Fruit fly (Drosophila melanogaster) whole organism, prepupa: ENCODE data around the gene par-6.

Experiments used
- Blimp-1 ChIP-seq: fragments of 200-800 bp; sonication (Bioruptor generic); optimal IDR thresholded peaks from 3 replicates; lab custom pipeline; 2017; ENCODE audit warnings: missing biosample characterization, missing genetic modification characterization, mild to moderate bottlenecking, moderate library complexity, missing genetic modification reagents
- CG10631 ChIP-seq: fragments of 200-800 bp; sonication (Bioruptor generic); optimal IDR thresholded peaks from 2 replicates; lab custom pipeline; 2016; ENCODE audit warnings: missing biosample characterization, missing genetic modification characterization
- CG11902 ChIP-seq: fragments of 200-800 bp; sonication (Bioruptor generic); optimal IDR thresholded peaks from 3 replicates; lab custom pipeline; 2016; ENCODE audit warnings: missing biosample characterization, missing genetic modification characterization
- CG16779 ChIP-seq: fragments of 200-800 bp; sonication (Bioruptor generic); optimal IDR thresholded peaks from 3 replicates; lab custom pipeline; 2017; ENCODE audit warnings: missing biosample characterization, mild to moderate bottlenecking, missing genetic modification characterization
- CG32006 ChIP-seq: fragments of 200-800 bp; sonication (Bioruptor generic); optimal IDR thresholded peaks from 3 replicates; lab custom pipeline; 2017; ENCODE audit warnings: missing biosample characterization, mild to moderate bottlenecking, missing genetic modification characterization
- CG34406 ChIP-seq: fragments of 200-800 bp; sonication (Bioruptor generic); optimal IDR thresholded peaks from 3 replicates; lab custom pipeline; 2016; ENCODE audit warnings: missing biosample characterization, missing genetic modification characterization
- CG3919 ChIP-seq: fragments of 200-800 bp; sonication (Bioruptor generic); optimal IDR thresholded peaks from 3 replicates; lab custom pipeline; 2016; ENCODE audit warnings: missing biosample characterization, missing genetic modification characterization
- CG4318 ChIP-seq: fragments of 200-800 bp; sonication (Bioruptor generic); optimal IDR thresholded peaks from 3 replicates; lab custom pipeline; 2017; ENCODE audit warnings: missing biosample characterization, mild to moderate bottlenecking, missing genetic modification characterization
- CG6163 ChIP-seq: fragments of 200-800 bp; sonication (Bioruptor generic); IDR thresholded peaks from 3 replicates; pipeline ENCODE4 v1.3.6; 2022; ENCODE audit warnings: missing biosample characterization, missing genetic modification characterization
- CG6276 ChIP-seq: fragments of 200-800 bp; sonication (Bioruptor generic); optimal IDR thresholded peaks from 2 replicates; lab custom pipeline; 2017; ENCODE audit warnings: missing biosample characterization, mild to moderate bottlenecking, missing genetic modification characterization
- CG6792 ChIP-seq: fragments of 200-800 bp; sonication (Bioruptor generic); optimal IDR thresholded peaks from 3 replicates; lab custom pipeline; 2016; ENCODE audit warnings: missing biosample characterization, missing genetic modification characterization
- CG6808 ChIP-seq: fragments of 200-800 bp; sonication (Bioruptor generic); optimal IDR thresholded peaks from 3 replicates; lab custom pipeline; 2017; ENCODE audit warnings: missing biosample characterization, missing genetic modification characterization, mild to moderate bottlenecking, moderate library complexity, missing genetic modification reagents
- CG6854 ChIP-seq: fragments of 200-800 bp; sonication (Bioruptor generic); optimal IDR thresholded peaks from 2 replicates; lab custom pipeline; 2017; ENCODE audit warnings: missing biosample characterization, mild to moderate bottlenecking, missing genetic modification characterization
- CG8119 ChIP-seq: fragments of 200-800 bp; sonication (Bioruptor generic); IDR thresholded peaks from 3 replicates; pipeline ENCODE4 v1.3.6; 2022; ENCODE audit warnings: missing biosample characterization, missing genetic modification characterization
- CG8319 ChIP-seq: fragments of 200-800 bp; sonication (Bioruptor generic); optimal IDR thresholded peaks from 3 replicates; lab custom pipeline; 2016; ENCODE audit warnings: missing biosample characterization, missing genetic modification characterization
- CG8632 ChIP-seq: fragments of 200-800 bp; sonication (Bioruptor generic); optimal IDR thresholded peaks from 3 replicates; lab custom pipeline; 2016; ENCODE audit warnings: missing biosample characterization, missing genetic modification characterization
- Eip75B ChIP-seq: fragments of 200-800 bp; sonication (Bioruptor generic); optimal IDR thresholded peaks from 3 replicates; lab custom pipeline; 2016; ENCODE audit warnings: missing biosample characterization, missing genetic modification characterization
- Eip78C ChIP-seq: fragments of 200-800 bp; sonication (Bioruptor generic); peaks from one replicate; lab custom pipeline; 2016; ENCODE audit warnings: missing biosample characterization, missing genetic modification characterization
- Eip93F ChIP-seq: fragments of 200-800 bp; sonication (Bioruptor generic); optimal IDR thresholded peaks from 2 replicates; lab custom pipeline; 2016; ENCODE audit warnings: missing biosample characterization, mild to moderate bottlenecking, missing genetic modification characterization
- Gug ChIP-seq: fragments of 200-800 bp; sonication (Bioruptor generic); IDR thresholded peaks from 2 replicates; pipeline ENCODE4 v1.3.6; 2022; ENCODE audit warnings: missing biosample characterization, missing genetic modification characterization
- Lpt ChIP-seq: fragments of 200-800 bp; sonication (Bioruptor generic); optimal IDR thresholded peaks from 3 replicates; lab custom pipeline; 2016; ENCODE audit warnings: missing biosample characterization, missing genetic modification characterization
- OdsH ChIP-seq: fragments of 200-800 bp; sonication (Bioruptor generic); optimal IDR thresholded peaks from 3 replicates; lab custom pipeline; 2016; ENCODE audit warnings: missing biosample characterization, missing genetic modification characterization
- Smox ChIP-seq: fragments of 200-800 bp; sonication (Bioruptor generic); optimal IDR thresholded peaks from 3 replicates; lab custom pipeline; 2016; ENCODE audit warnings: missing biosample characterization, missing genetic modification characterization
- Sox102F ChIP-seq: fragments of 200-800 bp; sonication (Bioruptor generic); optimal IDR thresholded peaks from 2 replicates; lab custom pipeline; 2016; ENCODE audit warnings: missing biosample characterization, mild to moderate bottlenecking, missing genetic modification characterization
- Sox14 ChIP-seq: fragments of 200-800 bp; sonication (Bioruptor generic); optimal IDR thresholded peaks from 3 replicates; lab custom pipeline; 2016; ENCODE audit warnings: missing biosample characterization, missing genetic modification characterization
- Sox15 ChIP-seq: fragments of 200-800 bp; sonication (Bioruptor generic); optimal IDR thresholded peaks from 3 replicates; lab custom pipeline; 2016; ENCODE audit warnings: missing biosample characterization, missing genetic modification characterization
- achi ChIP-seq: fragments of 200-800 bp; sonication (Bioruptor generic); optimal IDR thresholded peaks from 3 replicates; lab custom pipeline; 2016; ENCODE audit warnings: missing biosample characterization, missing genetic modification characterization
- acj6 ChIP-seq: fragments of 200-800 bp; sonication (Bioruptor generic); optimal IDR thresholded peaks from 3 replicates; lab custom pipeline; 2016; ENCODE audit warnings: missing biosample characterization, missing genetic modification characterization
- cyc ChIP-seq: fragments of 200-800 bp; sonication (Bioruptor generic); optimal IDR thresholded peaks from 3 replicates; lab custom pipeline; 2016; ENCODE audit warnings: missing biosample characterization, missing genetic modification characterization
- dac ChIP-seq: fragments of 200-800 bp; sonication (Bioruptor generic); optimal IDR thresholded peaks from 2 replicates; lab custom pipeline; 2017; ENCODE audit warnings: missing biosample characterization, mild to moderate bottlenecking, missing genetic modification characterization
- dsx ChIP-seq: fragments of 200-800 bp; optimal IDR thresholded peaks from 3 replicates; lab custom pipeline; 2019; ENCODE audit warnings: missing biosample characterization, mild to moderate bottlenecking, missing genetic modification characterization, moderate library complexity; ENCODE audit not compliant: poor library complexity, severe bottlenecking
- eg ChIP-seq: fragments of 200-800 bp; sonication (Bioruptor generic); IDR thresholded peaks from 3 replicates; pipeline ENCODE4 v1.3.6; 2022; ENCODE audit warnings: missing biosample characterization, missing genetic modification characterization
- esn ChIP-seq: fragments of 200-800 bp; sonication (Bioruptor generic); optimal IDR thresholded peaks from 2 replicates; lab custom pipeline; 2016; ENCODE audit warnings: missing biosample characterization, mild to moderate bottlenecking, missing genetic modification characterization, moderate library complexity
- fd59A ChIP-seq: fragments of 200-800 bp; sonication (Bioruptor generic); optimal IDR thresholded peaks from 2 replicates; lab custom pipeline; 2017; ENCODE audit warnings: missing biosample characterization, mild to moderate bottlenecking, missing genetic modification characterization, missing genetic modification reagents
- fkh ChIP-seq: fragments of 200-800 bp; sonication (Bioruptor generic); optimal IDR thresholded peaks from 3 replicates; lab custom pipeline; 2017; ENCODE audit warnings: missing biosample characterization, mild to moderate bottlenecking, missing genetic modification characterization, moderate library complexity
- lz ChIP-seq: fragments of 200-800 bp; sonication (Bioruptor generic); optimal IDR thresholded peaks from 3 replicates; lab custom pipeline; 2016; ENCODE audit warnings: missing biosample characterization, missing genetic modification characterization
- pdm3 ChIP-seq: fragments of 200-800 bp; sonication (Bioruptor generic); optimal IDR thresholded peaks from 3 replicates; lab custom pipeline; 2016; ENCODE audit warnings: missing biosample characterization, missing genetic modification characterization
- salr ChIP-seq, 2 experiments: fragments of 200-800 bp; sonication (Bioruptor generic); optimal IDR thresholded peaks; 3 replicates each; lab custom pipeline; 2016 to 2018; ENCODE audit warnings: missing biosample characterization in 2 of 2, missing genetic modification characterization in 2 of 2, mild to moderate bottlenecking in 1 of 2
- ss ChIP-seq, 2 experiments: fragments of 200-800 bp; sonication (Bioruptor generic); optimal IDR thresholded peaks; 2 replicates in 1 of 2; 3 replicates in 1 of 2; lab custom pipeline; 2017 to 2018; ENCODE audit warnings: mild to moderate bottlenecking in 2 of 2, missing biosample characterization in 2 of 2, missing genetic modification characterization in 2 of 2, moderate library complexity in 1 of 2
- svp ChIP-seq: fragments of 200-800 bp; sonication (Bioruptor generic); peaks from one replicate; lab custom pipeline; 2016; ENCODE audit warnings: missing biosample characterization, missing genetic modification characterization

The par-6 gene

DNA sequence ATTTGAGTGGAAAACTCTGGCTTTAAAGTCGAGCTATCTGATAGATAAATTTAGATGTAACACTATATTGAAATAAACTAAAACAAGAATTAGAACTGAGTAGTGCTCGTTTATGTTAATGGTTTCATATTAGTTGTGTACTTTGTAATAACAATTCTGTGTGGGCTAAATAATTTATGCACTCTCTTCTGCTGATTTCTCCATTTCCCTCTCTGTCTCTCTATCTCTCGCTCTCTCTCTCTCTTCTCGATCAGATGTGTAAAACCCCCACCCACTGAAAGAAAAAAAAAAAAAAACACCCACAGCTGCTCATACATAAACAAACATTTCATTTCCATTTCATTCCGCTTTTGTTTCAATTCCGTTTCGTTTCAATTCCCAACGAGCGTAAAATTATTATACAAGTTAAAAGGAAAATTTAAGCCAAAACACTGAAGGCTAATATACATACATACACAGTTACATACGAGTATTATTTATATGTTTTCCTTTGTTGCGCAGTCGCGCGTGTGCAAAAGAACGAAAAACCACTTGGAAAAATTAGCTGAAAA lies 30.6 kb downstream of the par-6 start:
- no peak for TF ChIP-seq cyc (GFP tag; lab: Kevin White, UChicago)
- TF ChIP-seq fkh (GFP tag; lab: Kevin White, UChicago) = peak; percentile 27
- no peak for TF ChIP-seq CG34406 (GFP tag; lab: Kevin White, UChicago)

DNA sequence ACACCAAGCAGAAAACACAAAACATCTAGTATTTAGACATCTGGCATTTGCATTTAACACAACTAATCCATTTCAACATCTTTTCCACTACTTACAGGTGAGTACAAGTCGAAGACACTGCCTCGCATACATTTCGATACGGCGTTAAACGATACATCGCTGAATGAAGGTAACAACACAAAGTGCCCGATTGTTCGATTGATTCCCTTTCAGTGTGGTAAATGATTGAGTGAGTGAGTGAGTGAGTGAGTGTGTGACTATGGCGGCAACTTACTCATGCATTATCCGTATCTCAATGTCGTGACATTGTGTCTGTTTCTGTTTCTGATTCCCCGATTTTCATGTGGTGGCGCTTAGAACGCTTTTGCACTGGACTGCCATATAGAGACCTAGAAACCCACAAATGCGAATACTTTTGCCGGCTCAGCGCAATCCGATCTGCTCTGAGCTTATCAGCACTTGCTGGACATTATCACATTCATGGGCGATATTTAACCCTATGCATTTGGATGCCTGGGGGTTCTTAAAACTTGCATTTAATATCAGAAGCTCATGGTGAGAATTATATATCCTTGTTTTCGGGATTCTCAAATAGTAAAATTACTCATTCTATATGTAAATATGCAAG lies 33.1 kb downstream of the par-6 start:
- TF ChIP-seq CG32006 = no peak
- TF ChIP-seq svp (GFP tag; lab: Kevin White, UChicago) = peak; percentile 38
- peak; percentile 58 for TF ChIP-seq Eip78C (GFP tag; lab: Kevin White, UChicago)

DNA sequence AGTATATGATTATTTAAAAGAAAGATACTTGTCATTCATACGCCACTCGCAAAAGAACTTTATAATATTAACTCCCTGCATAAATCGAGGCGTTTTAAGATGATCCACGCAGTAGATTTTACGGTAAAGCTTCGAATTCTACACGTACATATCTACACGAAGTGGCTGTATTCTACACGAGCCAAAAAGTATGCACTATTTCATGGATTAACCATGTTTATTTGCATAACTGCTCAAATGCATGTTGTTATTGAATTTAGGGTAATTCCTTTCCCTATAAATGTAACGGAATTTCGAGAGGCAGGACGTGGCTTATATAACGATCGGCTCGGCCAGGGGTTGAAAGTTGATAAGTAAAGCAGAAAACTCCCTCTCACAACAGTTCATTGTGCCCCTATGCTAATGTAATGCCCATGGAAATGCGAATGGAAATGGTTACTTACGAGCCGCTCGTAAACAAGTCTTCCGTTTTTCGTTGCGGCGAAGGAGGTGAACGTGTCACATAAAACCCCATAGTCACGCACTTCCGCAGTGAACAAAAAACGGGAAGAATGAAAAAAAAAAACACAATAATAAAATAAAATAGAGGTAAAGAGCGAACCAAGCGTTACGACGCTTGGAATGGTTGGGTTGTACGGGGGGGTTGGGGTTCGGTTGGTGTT lies 34.0 kb downstream of the par-6 start:
- no peak for TF ChIP-seq lz (GFP tag; lab: Kevin White, UChicago)
- peak; percentile 38 for TF ChIP-seq Eip78C (GFP tag; lab: Kevin White, UChicago)
- peak; percentile 85 for TF ChIP-seq fkh (GFP tag; lab: Kevin White, UChicago)
- peak in 1 of 2 experiments; percentile 70 for TF ChIP-seq ss (GFP tag; optimal IDR thresholded peaks at IDR 0.05; lab: Kevin White, UChicago)
- TF ChIP-seq svp (GFP tag; lab: Kevin White, UChicago) = peak; percentile 19
- no peak for TF ChIP-seq cyc (GFP tag; lab: Kevin White, UChicago)
- no peak for TF ChIP-seq CG32006

DNA sequence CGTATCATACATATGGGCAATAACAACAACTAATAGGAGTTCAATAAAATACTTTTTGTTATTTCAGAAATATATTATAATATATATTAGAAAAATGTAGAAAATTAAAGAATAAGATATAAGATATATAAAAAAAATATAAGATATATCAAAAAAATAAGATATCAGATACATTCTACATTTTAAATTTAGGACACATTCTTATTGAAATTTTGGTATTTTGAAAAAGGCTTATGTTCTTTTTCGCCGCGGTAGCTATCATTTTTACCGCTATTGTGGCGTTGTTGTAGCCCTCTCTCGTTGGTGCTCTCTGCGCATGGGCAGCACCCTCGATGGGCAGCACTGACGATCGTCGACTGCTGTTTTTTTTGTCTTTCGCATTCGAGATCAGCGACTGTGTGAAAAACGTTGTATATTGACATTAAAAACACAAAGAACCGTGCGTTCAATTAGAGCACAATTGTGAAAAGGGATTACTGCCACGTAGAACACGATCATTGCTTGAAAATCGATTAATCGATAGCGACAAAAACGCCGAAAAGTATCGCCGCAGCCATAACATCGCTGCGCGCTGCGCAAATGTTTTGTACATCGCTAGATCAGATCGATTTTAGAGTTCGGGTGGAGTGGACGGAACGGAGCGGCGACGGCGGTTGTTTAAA lies 34.8 kb downstream of the par-6 start:
- TF ChIP-seq acj6 (GFP tag; lab: Kevin White, UChicago) (peak; percentile 33), CG3919 (GFP tag; lab: Kevin White, UChicago) (no peak), Eip75B (GFP tag; lab: Kevin White, UChicago) (peak; percentile 8), eg (GFP tag; lab: Robert Waterston, UW) (peak; percentile 69; the same call in 2 of the 3 replicates), CG6276 (peak; percentile 37), CG16779 (peak; percentile 25), CG6163 (GFP tag; lab: Robert Waterston, UW) (peak; percentile 68; the same call in 2 of the 3 replicates), Sox15 (GFP tag; lab: Kevin White, UChicago) (no peak), svp (GFP tag; lab: Kevin White, UChicago) (peak; percentile 49), Lpt (GFP tag; lab: Kevin White, UChicago) (no peak), cyc (GFP tag; lab: Kevin White, UChicago) (peak; percentile 12), Gug (GFP tag; lab: Robert Waterston, UW) (0 out of 2 replicates have a peak, but pooled peaks have one; percentile 14), CG6792 (GFP tag; lab: Kevin White, UChicago) (peak; percentile 36), pdm3 (peak; percentile 8), salr (GFP tag; optimal IDR thresholded peaks at IDR 0.05; lab: Kevin White, UChicago) (no peak), lz (GFP tag; lab: Kevin White, UChicago) (peak; percentile 49), CG8119 (peak; percentile 70), Blimp-1 (GFP tag; lab: Kevin White, UChicago) (no peak), Sox14 (GFP tag; lab: Kevin White, UChicago) (peak; percentile 50), CG8319 (GFP tag; lab: Kevin White, UChicago) (no peak), CG6854 (GFP tag; lab: Kevin White, UChicago) (no peak), dac (GFP tag; lab: Kevin White, UChicago) (no peak), CG8632 (peak; percentile 33), esn (peak; percentile 37), Sox102F (peak; percentile 16), Eip93F (GFP tag; lab: Kevin White, UChicago) (no peak), achi (GFP tag; lab: Kevin White, UChicago) (peak; percentile 31), OdsH (GFP tag; lab: Kevin White, UChicago) (peak; percentile 29), Smox (peak; percentile 26), fd59A (no peak), CG4318 (GFP tag; lab: Kevin White, UChicago) (peak; percentile 7), dsx (GFP tag; lab: Kevin White, UChicago) (no peak), CG11902 (GFP tag; lab: Kevin White, UChicago) (no peak), CG6808 (peak; percentile 100), fkh (GFP tag; lab: Kevin White, UChicago) (no peak), CG10631 (GFP tag; lab: Kevin White, UChicago) (peak; percentile 43)
